Fruit fly (Drosophila melanogaster) whole organism, adult: ENCODE measurements around the gene CG11583.

ENCODE experiments used
- CG11617 ChIP-seq: fragments of 200-800 bp; sonication (Bioruptor generic); optimal IDR thresholded peaks from 2 replicates; lab custom pipeline; 2017; ENCODE audit warnings: mild to moderate bottlenecking, missing biosample characterization, missing genetic modification reagents, missing genetic modification characterization
- CG12768 ChIP-seq: fragments of 200-800 bp; sonication (Bioruptor generic); optimal IDR thresholded peaks from 2 replicates; lab custom pipeline; 2017; ENCODE audit warnings: missing biosample characterization, missing genetic modification characterization, mild to moderate bottlenecking, moderate library complexity, missing genetic modification reagents
- CG14711 ChIP-seq: fragments of 200-800 bp; sonication (Bioruptor generic); optimal IDR thresholded peaks from 2 replicates; lab custom pipeline; 2018; ENCODE audit warnings: missing biosample characterization, mild to moderate bottlenecking, missing genetic modification characterization, moderate library complexity
- CG1620 ChIP-seq: fragments of 200-800 bp; sonication (Bioruptor generic); optimal IDR thresholded peaks from 2 replicates; lab custom pipeline; 2016; ENCODE audit warnings: missing biosample characterization, missing genetic modification characterization
- CG33017 ChIP-seq: fragments of 200-800 bp; sonication (Bioruptor generic); optimal IDR thresholded peaks from 2 replicates; lab custom pipeline; 2018; ENCODE audit warnings: missing biosample characterization, mild to moderate bottlenecking, missing genetic modification characterization, moderate library complexity
- CG5204 ChIP-seq: fragments of 200-800 bp; sonication (Bioruptor generic); optimal IDR thresholded peaks from 2 replicates; lab custom pipeline; 2016; ENCODE audit warnings: missing biosample characterization, missing genetic modification characterization
- CG7045 ChIP-seq: fragments of 200-800 bp; sonication (Bioruptor generic); optimal IDR thresholded peaks from 2 replicates; lab custom pipeline; 2017; ENCODE audit warnings: missing biosample characterization, mild to moderate bottlenecking, missing genetic modification characterization
- CG7101 ChIP-seq: fragments of 200-800 bp; sonication (Bioruptor generic); optimal IDR thresholded peaks from 2 replicates; lab custom pipeline; 2018; ENCODE audit warnings: missing biosample characterization, mild to moderate bottlenecking, missing genetic modification characterization, moderate library complexity
- Clk ChIP-seq: fragments of 200-800 bp; sonication (Bioruptor generic); optimal IDR thresholded peaks from 2 replicates; lab custom pipeline; 2017; ENCODE audit warnings: missing biosample characterization, missing genetic modification characterization
- Crg-1 ChIP-seq: fragments of 200-800 bp; sonication (Bioruptor generic); optimal IDR thresholded peaks from 2 replicates; lab custom pipeline; 2016; ENCODE audit warnings: missing biosample characterization, missing genetic modification characterization
- Hr96 ChIP-seq: fragments of 200-800 bp; sonication (Bioruptor generic); optimal IDR thresholded peaks from 2 replicates; lab custom pipeline; 2016; ENCODE audit warnings: missing biosample characterization, missing genetic modification characterization
- Mnt ChIP-seq: fragments of 200-800 bp; sonication (Bioruptor generic); optimal IDR thresholded peaks from 2 replicates; lab custom pipeline; 2016; ENCODE audit warnings: missing biosample characterization, mild to moderate bottlenecking, missing genetic modification characterization
- bab1 ChIP-seq: fragments of 200-800 bp; sonication (Bioruptor generic); optimal IDR thresholded peaks from 3 replicates; lab custom pipeline; 2019; ENCODE audit warnings: missing biosample characterization, mild to moderate bottlenecking, missing genetic modification characterization, moderate library complexity
- cic ChIP-seq: fragments of 200-800 bp; sonication (Bioruptor generic); optimal IDR thresholded peaks from 2 replicates; lab custom pipeline; 2017; ENCODE audit warnings: missing biosample characterization, mild to moderate bottlenecking, missing genetic modification characterization, moderate library complexity
- cnc ChIP-seq, 2 experiments: fragments of >200 bp; optimal IDR thresholded peaks; 2 replicates each; lab custom pipeline; 2017
- kay ChIP-seq: fragments of 200-800 bp; sonication (Bioruptor generic); peaks from one replicate; lab custom pipeline; 2016; ENCODE audit warnings: missing biosample characterization, missing genetic modification characterization, borderline replicate concordance
- ovo ChIP-seq: fragments of 200-800 bp; sonication (Bioruptor generic); optimal IDR thresholded peaks from 2 replicates; lab custom pipeline; 2016; ENCODE audit warnings: missing biosample characterization, missing genetic modification characterization
- pad ChIP-seq: fragments of 200-800 bp; sonication (Bioruptor generic); optimal IDR thresholded peaks from 3 replicates; lab custom pipeline; 2017; ENCODE audit warnings: missing biosample characterization, missing genetic modification characterization, mild to moderate bottlenecking, moderate library complexity, missing genetic modification reagents
- toe ChIP-seq: fragments of 200-800 bp; sonication (Bioruptor generic); optimal IDR thresholded peaks from 2 replicates; lab custom pipeline; 2016; ENCODE audit warnings: missing biosample characterization, missing genetic modification characterization

CG11583 gene

DNA sequence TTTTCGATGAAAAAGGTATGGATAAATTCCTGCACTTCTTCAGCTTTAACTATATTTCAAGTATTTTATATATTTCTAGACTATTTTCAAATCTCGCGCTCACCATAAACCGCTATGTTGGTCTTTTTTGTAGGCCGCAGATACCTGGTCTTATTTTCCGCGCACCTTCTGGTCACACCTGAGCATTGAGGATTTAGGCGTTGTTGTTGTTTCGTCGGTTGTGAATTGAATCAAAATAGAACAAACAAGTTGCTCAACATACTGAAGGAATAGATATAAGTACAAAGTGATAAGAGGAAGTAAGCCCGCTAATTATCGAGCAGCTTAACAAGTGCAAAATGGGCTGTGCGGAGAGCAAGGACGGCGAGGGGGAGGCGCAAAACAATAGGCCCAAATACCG lies 4.8 kb downstream of the CG11583 start, which contains the start of gene Ctl1:
TSS of gene Ctl1 (plus strand) at position 167 of the 400 bp plus-strand sequence.
- TF ChIP-seq bab1 (GFP tag; lab: Kevin White, UChicago) (peak; percentile 23), Crg-1 (GFP tag; lab: Kevin White, UChicago) (no peak), Hr96 (GFP tag; lab: Kevin White, UChicago) (no peak)

- TF ChIP-seq CG5204 (GFP tag; lab: Kevin White, UChicago) (no peak), Clk (no peak), Hr96 (GFP tag; lab: Kevin White, UChicago) (no peak), Mnt (GFP tag; lab: Kevin White, UChicago) (no peak), kay (GFP tag; lab: Kevin White, UChicago) (no peak), toe (GFP tag; lab: Kevin White, UChicago) (no peak), Crg-1 (GFP tag; lab: Kevin White, UChicago) (no peak), CG12768 (GFP tag; lab: Kevin White, UChicago) (no peak), cic (GFP tag; lab: Kevin White, UChicago) (no peak), CG11617 (GFP tag; lab: Kevin White, UChicago) (no peak), CG7101 (tag; lab: Kevin White, UChicago) (no peak), cnc (optimal IDR thresholded peaks at IDR 0.05; lab: Kevin White, UChicago) (no peak), CG14711 (tag; lab: Kevin White, UChicago) (no peak), CG1620 (GFP tag; lab: Kevin White, UChicago) (no peak)
These were observed 10.3 kb downstream of the CG11583 start for dm6 chr3L:4272167-4272773.

DNA sequence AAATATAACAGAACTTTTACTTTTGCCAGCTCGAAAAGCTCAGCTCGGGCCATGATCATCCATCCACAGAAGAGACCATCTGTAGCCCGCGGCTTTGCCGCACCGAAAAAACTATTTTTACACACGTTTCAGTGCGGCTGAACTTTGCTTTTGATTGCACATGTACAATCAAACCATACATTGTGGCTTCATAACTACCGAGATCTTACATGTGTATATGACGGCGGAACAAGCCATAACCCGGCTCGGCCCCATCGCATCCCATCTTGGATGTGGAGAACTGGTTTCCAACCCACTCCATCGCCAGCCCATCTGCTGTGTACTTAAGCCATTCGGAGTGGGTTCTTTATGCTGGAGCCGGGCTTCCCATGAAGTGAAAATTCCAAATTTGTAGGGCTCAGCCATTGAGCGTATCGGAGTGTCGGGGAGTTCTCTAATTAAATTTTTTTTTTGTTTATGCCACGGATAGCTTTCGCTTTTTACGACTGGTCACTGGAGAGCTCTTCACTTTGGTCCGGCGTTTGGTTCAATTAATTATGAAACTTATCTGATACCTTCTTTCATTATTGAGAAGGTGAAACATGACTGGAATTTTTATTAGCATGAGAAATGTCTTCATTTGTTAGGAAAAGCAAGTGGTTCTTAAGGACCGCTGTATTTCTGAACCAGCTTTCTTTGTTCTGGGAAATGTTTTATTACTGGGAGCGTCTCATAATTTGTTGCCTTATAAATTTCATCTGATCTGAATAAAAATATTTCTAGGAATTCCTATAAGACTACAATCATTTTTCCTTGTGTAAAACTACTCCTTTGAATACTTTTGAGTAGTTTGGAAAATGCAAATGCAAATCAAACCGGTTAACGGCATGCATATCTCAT lies 11.4 kb downstream of the CG11583 start:
- TF ChIP-seq CG12768 (GFP tag; lab: Kevin White, UChicago): no peak
- TF ChIP-seq pad: no peak
- no peak for TF ChIP-seq toe (GFP tag; lab: Kevin White, UChicago)
- no peak for TF ChIP-seq cnc (optimal IDR thresholded peaks at IDR 0.05; lab: Kevin White, UChicago)
- no peak for TF ChIP-seq ovo (GFP tag; lab: Kevin White, UChicago)
- TF ChIP-seq cic (GFP tag; lab: Kevin White, UChicago): no peak

DNA sequence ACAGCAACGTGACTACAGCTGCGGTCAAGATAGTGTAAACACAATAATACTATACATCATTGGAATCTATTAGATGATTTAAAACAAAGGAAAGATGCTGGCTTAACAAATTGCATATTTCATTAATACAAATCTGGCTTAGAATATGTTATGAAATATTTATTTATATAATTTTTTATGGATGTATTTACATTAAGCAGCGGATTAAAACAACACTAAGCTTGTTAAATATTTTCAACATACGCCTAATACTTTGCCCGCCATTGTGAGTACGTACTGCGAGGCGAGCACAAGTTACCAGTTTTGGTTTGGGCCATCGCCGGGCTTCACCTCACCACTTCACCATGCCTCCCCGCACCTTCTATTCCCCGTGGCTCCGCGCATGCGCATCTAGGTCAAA lies 12.7 kb downstream of the CG11583 start:
- TF ChIP-seq ovo (GFP tag; lab: Kevin White, UChicago): no peak
- TF ChIP-seq CG7045 (GFP tag; lab: Kevin White, UChicago): no peak
- no peak for TF ChIP-seq CG5204 (GFP tag; lab: Kevin White, UChicago)
- TF ChIP-seq bab1 (GFP tag; lab: Kevin White, UChicago): no peak
- TF ChIP-seq Hr96 (GFP tag; lab: Kevin White, UChicago): no peak
- TF ChIP-seq CG11617 (GFP tag; lab: Kevin White, UChicago): no peak
- no peak for TF ChIP-seq CG33017
- TF ChIP-seq Crg-1 (GFP tag; lab: Kevin White, UChicago): no peak
- TF ChIP-seq toe (GFP tag; lab: Kevin White, UChicago): no peak
- TF ChIP-seq CG7101 (tag; lab: Kevin White, UChicago): no peak
- no peak for TF ChIP-seq CG1620 (GFP tag; lab: Kevin White, UChicago)
- no peak for TF ChIP-seq Clk
- no peak for TF ChIP-seq CG14711 (tag; lab: Kevin White, UChicago)
- no peak for TF ChIP-seq Mnt (GFP tag; lab: Kevin White, UChicago)
- TF ChIP-seq cnc (optimal IDR thresholded peaks at IDR 0.05; lab: Kevin White, UChicago): no peak

DNA sequence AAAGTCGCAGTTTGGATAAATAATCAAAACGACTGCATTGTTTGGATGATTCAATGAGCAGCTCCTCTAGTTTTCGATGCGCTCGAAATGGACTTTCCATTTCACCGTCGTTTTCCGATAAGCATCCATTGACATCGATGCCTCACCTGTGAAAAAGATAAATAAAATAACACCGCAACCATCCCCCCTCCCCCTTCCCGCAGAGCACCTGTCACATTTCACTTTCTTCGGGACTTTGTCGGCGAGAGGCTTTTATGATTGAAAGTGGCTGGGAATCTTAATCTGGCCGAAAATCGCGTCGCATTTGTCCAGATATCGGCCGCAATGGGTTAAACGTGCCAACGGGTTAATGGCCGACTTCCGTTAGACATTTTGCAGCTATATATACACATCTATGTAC lies 13.4 kb downstream of the CG11583 start:
- TF ChIP-seq Mnt (GFP tag; lab: Kevin White, UChicago) (no peak), bab1 (GFP tag; lab: Kevin White, UChicago) (no peak)

DNA sequence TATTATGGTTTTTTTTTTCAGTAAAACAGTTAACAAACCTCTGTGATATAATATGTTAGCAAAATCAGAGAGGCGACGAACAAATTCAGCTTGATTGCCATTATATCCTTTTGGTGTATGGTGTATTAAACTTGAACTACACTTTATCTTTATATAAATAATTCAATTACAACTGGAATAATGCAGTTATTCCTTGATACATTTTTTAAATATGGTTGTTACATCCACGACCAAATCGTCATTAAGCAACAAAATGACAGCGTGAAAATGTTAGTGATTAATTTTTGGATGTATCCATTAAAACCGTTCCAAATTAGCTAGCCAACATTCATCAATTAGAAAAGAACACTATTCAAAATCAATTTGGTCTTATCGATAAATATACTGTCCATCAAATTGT lies 15.2 kb downstream of the CG11583 start, which contains the start of gene CG33764:
TSS of gene CG33764 (minus strand) at position 101 of the 400 bp plus-strand sequence.
- no peak for TF ChIP-seq Hr96 (GFP tag; lab: Kevin White, UChicago)
- no peak for TF ChIP-seq kay (GFP tag; lab: Kevin White, UChicago)
- no peak for TF ChIP-seq CG33017
- TF ChIP-seq CG11617 (GFP tag; lab: Kevin White, UChicago): no peak
- TF ChIP-seq Mnt (GFP tag; lab: Kevin White, UChicago): no peak
- TF ChIP-seq pad: no peak
- no peak for TF ChIP-seq Crg-1 (GFP tag; lab: Kevin White, UChicago)
- TF ChIP-seq CG1620 (GFP tag; lab: Kevin White, UChicago): no peak
- TF ChIP-seq ovo (GFP tag; lab: Kevin White, UChicago): no peak
- TF ChIP-seq cic (GFP tag; lab: Kevin White, UChicago): no peak
- TF ChIP-seq CG5204 (GFP tag; lab: Kevin White, UChicago): no peak
- no peak for TF ChIP-seq CG7101 (tag; lab: Kevin White, UChicago)
- TF ChIP-seq toe (GFP tag; lab: Kevin White, UChicago): no peak
- TF ChIP-seq bab1 (GFP tag; lab: Kevin White, UChicago): no peak
- no peak for TF ChIP-seq CG7045 (GFP tag; lab: Kevin White, UChicago)
- no peak for TF ChIP-seq cnc (optimal IDR thresholded peaks at IDR 0.05; lab: Kevin White, UChicago)
- TF ChIP-seq Clk: no peak
